Fruit fly (Drosophila melanogaster): ENCODE results near the gene InR.

- TF ChIP-seq rn (GFP tag; IDR thresholded peaks at IDR 0.05) (no peak), CG10348 (GFP tag; IDR thresholded peaks at IDR 0.05) (no peak), fd96Ca (GFP tag; IDR thresholded peaks at IDR 0.05) (no peak), CG13204 (GFP tag; optimal IDR thresholded peaks at IDR 0.05) (no peak), Pif1A (GFP tag; optimal IDR thresholded peaks at IDR 0.05) (no peak), CG15710 (tag; optimal IDR thresholded peaks at IDR 0.05) (no peak), Pif1B (GFP tag; optimal IDR thresholded peaks at IDR 0.05) (no peak), EcR (GFP tag; optimal IDR thresholded peaks at IDR 0.05) (no peak)
Observed at dm6 chr3R:21563306-21563705, 55.8 kb downstream of the InR start.

Data from whole organism, pupa.